Fruit fly (Drosophila melanogaster) Kc167 (cell line): ENCODE data around the gene wb.

Experiments
- Sin3A ChIP-seq: fragments of >200 bp; optimal IDR thresholded peaks from 2 replicates; lab custom pipeline; 2018; ENCODE audit warnings: missing external identifiers
- psq ChIP-seq: fragments of >200 bp; optimal IDR thresholded peaks from 2 replicates; lab custom pipeline; 2017; ENCODE audit warnings: missing external identifiers
- ttk ChIP-seq: sonication (Bioruptor generic); optimal IDR thresholded peaks from 2 replicates; lab custom pipeline; 2017; ENCODE audit warnings: missing external identifiers

DNA sequence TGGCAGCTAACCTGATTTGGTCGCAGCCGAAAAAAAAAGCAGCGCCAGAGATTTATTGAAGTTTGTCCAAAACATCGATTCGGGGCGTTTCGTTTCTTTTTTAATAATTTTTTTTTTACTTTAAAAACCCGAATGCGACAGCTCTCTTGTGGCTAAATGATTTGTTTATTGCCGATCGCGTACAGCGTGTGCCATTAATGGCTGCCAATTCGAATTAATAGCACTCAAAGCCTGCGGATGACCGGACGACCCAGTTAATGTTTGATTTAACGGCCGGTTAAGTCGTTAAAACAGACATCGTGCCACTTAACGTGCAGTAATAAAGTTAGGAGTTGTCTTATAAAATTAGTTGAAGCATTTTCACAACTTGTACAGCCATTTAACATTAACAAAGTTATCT lies 8.6 kb downstream of the wb start:
- TF ChIP-seq Sin3A (lab: Kevin White, UChicago) (no peak), ttk (no peak), psq (lab: Kevin White, UChicago) (no peak)
